Fruit fly (Drosophila melanogaster): Measurements from ENCODE around the gene beat-Vc.

DNA sequence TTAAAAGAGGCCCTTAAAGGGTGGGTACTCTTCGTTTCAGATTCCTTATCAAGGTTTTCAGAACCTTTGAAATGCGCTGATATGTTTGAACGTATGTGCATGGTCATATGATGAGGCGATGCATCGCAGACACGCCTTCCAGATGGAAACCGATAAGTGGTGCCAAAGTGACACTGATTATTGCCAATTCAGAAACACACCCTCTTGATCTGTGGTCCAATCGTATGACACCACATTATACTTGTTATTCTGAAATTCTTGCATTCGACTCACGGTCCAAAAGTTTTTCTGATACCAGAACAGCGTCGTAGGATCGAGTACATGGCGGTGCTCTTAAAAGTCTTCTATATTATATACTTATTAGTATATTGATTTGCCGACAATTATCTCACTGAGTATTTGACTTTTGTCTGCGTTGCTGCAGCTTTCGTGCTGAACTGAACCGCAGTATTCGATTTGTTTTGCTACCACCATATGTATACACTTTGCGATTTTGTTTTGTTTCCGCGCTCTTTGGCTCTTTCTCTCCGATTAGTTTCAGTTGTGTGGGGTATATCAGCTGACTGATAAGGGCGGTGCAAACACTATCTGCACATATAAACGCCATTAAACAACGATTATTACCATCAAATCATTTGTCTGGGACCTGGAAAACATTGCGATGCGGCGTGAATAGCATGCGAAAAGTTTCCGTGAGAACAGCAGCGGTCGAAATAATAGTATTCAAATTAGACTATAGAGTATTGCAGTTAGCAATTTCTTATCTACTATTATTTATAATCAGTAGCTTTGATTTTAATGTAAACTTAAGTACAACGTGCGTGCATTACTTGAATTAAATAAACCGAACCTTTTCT is 62.4 kb downstream of the beat-Vc start:
- TF ChIP-seq vri (GFP tag; optimal IDR thresholded peaks at IDR 0.05) (no peak), eg (GFP tag; IDR thresholded peaks at IDR 0.05) (no peak), CG32006 (GFP tag; optimal IDR thresholded peaks at IDR 0.05) (peak; percentile 7), CG4318 (GFP tag; optimal IDR thresholded peaks at IDR 0.05) (no peak), cyc (GFP tag; optimal IDR thresholded peaks at IDR 0.05) (no peak), CG3919 (GFP tag; optimal IDR thresholded peaks at IDR 0.05) (no peak), CG31627 (GFP tag; optimal IDR thresholded peaks at IDR 0.05) (no peak)

Data from whole organism, prepupa.